Worm (Caenorhabditis elegans): ENCODE measurements around the gene osm-5.

The osm-5 gene

ce11 chrX:3023552-3024183 lies 39.6 kb downstream of the osm-5 start:
- TF ChIP-seq attf-4 (tag; optimal IDR thresholded peaks at IDR 0.05) (no peak), mxl-3 (GFP tag; optimal IDR thresholded peaks at IDR 0.05) (peak; percentile 26), hlh-11 (tag; optimal IDR thresholded peaks at IDR 0.05) (peak; percentile 53), mep-1 (tag; optimal IDR thresholded peaks at IDR 0.05) (peak; percentile 4), dpl-1 (GFP tag; optimal IDR thresholded peaks at IDR 0.05) (no peak), nhr-48 (tag; optimal IDR thresholded peaks at IDR 0.05) (no peak), set-16 (GFP tag; IDR thresholded peaks at IDR 0.05) (no peak), spr-3 (GFP tag; optimal IDR thresholded peaks at IDR 0.05) (no peak), hmg-1.1 (GFP tag; IDR thresholded peaks at IDR 0.05) (0 out of 2 replicates have a peak, but pooled peaks have one; percentile 21), aha-1 (tag) (peak; percentile 48), nhr-10 (tag; optimal IDR thresholded peaks at IDR 0.05) (no peak), hif-1 (tag; optimal IDR thresholded peaks at IDR 0.05) (peak in 1 of 2 experiments; percentile 50), ceh-28 (tag; optimal IDR thresholded peaks at IDR 0.05) (no peak), unc-62 (GFP tag; optimal IDR thresholded peaks at IDR 0.05 in 1 of 2) (peak in 1 of 2 experiments; percentile 68), unc-62 (tag; optimal IDR thresholded peaks at IDR 0.05) (no peak), lsy-2 (tag; optimal IDR thresholded peaks at IDR 0.05) (peak in 1 of 2 experiments; percentile 27), T26A8.4 (GFP tag; IDR thresholded peaks at IDR 0.05) (no peak)

- peak; percentile 30 for TF ChIP-seq aha-1 (tag)
- peak; percentile 3 for TF ChIP-seq mep-1 (tag; optimal IDR thresholded peaks at IDR 0.05)
- TF ChIP-seq hif-1 (tag; optimal IDR thresholded peaks at IDR 0.05): peak in 1 of 2 experiments; percentile 30
- no peak for TF ChIP-seq hmg-1.1 (GFP tag; IDR thresholded peaks at IDR 0.05)
Measured at ce11 chrX:3024637-3025113, 40.6 kb downstream of the osm-5 start, which contains the start of gene aqp-7. TSS of gene aqp-7 (plus strand) at chrX:3025063.

ce11 chrX:3025145-3025544 lies 41.1 kb downstream of the osm-5 start:
- TF ChIP-seq nhr-6 (tag; optimal IDR thresholded peaks at IDR 0.05) (no peak), nhr-28 (tag; optimal IDR thresholded peaks at IDR 0.05) (peak; percentile 22), nhr-11 (tag; optimal IDR thresholded peaks at IDR 0.05) (peak; percentile 13), duxl-1 (tag; optimal IDR thresholded peaks at IDR 0.05; ENCODE audit: poor library complexity) (no peak), mdl-1 (tag; optimal IDR thresholded peaks at IDR 0.05) (no peak), spr-3 (GFP tag; optimal IDR thresholded peaks at IDR 0.05) (no peak), nhr-76 (tag; optimal IDR thresholded peaks at IDR 0.05) (no peak), daf-12 (tag; optimal IDR thresholded peaks at IDR 0.05) (no peak), vab-7 (GFP tag; IDR thresholded peaks at IDR 0.05) (no peak), aly-2 (tag; optimal IDR thresholded peaks at IDR 0.05) (no peak), unc-62 (GFP tag; optimal IDR thresholded peaks at IDR 0.05 in 1 of 2) (peak in 1 of 2 experiments; percentile 54), unc-62 (tag; optimal IDR thresholded peaks at IDR 0.05) (no peak), mep-1 (tag; optimal IDR thresholded peaks at IDR 0.05) (no peak), dmd-9 (GFP tag; IDR thresholded peaks at IDR 0.05) (no peak), ceh-20 (GFP tag; IDR thresholded peaks at IDR 0.05) (0 out of 2 replicates have a peak, but pooled peaks have one; percentile 30), lsy-2 (tag; optimal IDR thresholded peaks at IDR 0.05) (peak in 1 of 2 experiments; percentile 20), cey-2 (tag; optimal IDR thresholded peaks at IDR 0.05; ENCODE audit: borderline replicate concordance, insufficient read depth) (no peak), snpc-4 (tag; optimal IDR thresholded peaks at IDR 0.05) (no peak)

- TF ChIP-seq nhr-76 (tag; optimal IDR thresholded peaks at IDR 0.05): no peak
- no peak for TF ChIP-seq T20F7.1 (GFP tag; optimal IDR thresholded peaks at IDR 0.05)
- TF ChIP-seq egl-27 (tag; optimal IDR thresholded peaks at IDR 0.05): no peak
- no peak for TF ChIP-seq daf-19 (GFP tag; conservative IDR thresholded peaks at IDR 0.05)
- no peak for TF ChIP-seq lin-29 (GFP tag; IDR thresholded peaks at IDR 0.05)
- no peak for TF ChIP-seq ceh-32 (tag; optimal IDR thresholded peaks at IDR 0.05; ENCODE audit: poor library complexity)
- TF ChIP-seq cey-2 (tag; optimal IDR thresholded peaks at IDR 0.05; ENCODE audit: borderline replicate concordance, insufficient read depth): no peak
- TF ChIP-seq lin-13 (GFP tag; optimal IDR thresholded peaks at IDR 0.05): no peak
- no peak for TF ChIP-seq R02D3.7 (tag; optimal IDR thresholded peaks at IDR 0.05)
- TF ChIP-seq nhr-42 (GFP tag; IDR thresholded peaks at IDR 0.05): no peak
- TF ChIP-seq hlh-30 (tag; optimal IDR thresholded peaks at IDR 0.05; ENCODE audit: insufficient read depth): no peak
- TF ChIP-seq daf-12 (tag; optimal IDR thresholded peaks at IDR 0.05): no peak
- TF ChIP-seq lsy-2 (tag; optimal IDR thresholded peaks at IDR 0.05): no peak
- TF ChIP-seq Y48G9A.11 (GFP tag; IDR thresholded peaks at IDR 0.05): no peak
- no peak for TF ChIP-seq madf-9 (GFP tag; conservative IDR thresholded peaks at IDR 0.05)
Measured at ce11 chrX:3029030-3029429, 45.0 kb downstream of the osm-5 start, which contains the start of gene M02F4.1. TSS of gene M02F4.1 (minus strand) at chrX:3029130.
